Worm (Caenorhabditis elegans): ENCODE results near the gene C27F2.10.

C27F2.10 gene

ce11 chrIII:5024393-5024964, 37.8 kb upstream of the C27F2.10 start, which contains the start of gene pcf-11:
Gene pcf-11 (plus strand): TSS chrIII:5024914.
- TF ChIP-seq elt-1 (tag; optimal IDR thresholded peaks at IDR 0.05) (no peak), egl-27 (tag; optimal IDR thresholded peaks at IDR 0.05) (no peak), nhr-23 (tag; optimal IDR thresholded peaks at IDR 0.05) (peak; percentile 34), nfya-1 (tag; optimal IDR thresholded peaks at IDR 0.05; ENCODE audit: insufficient read depth) (peak; percentile 87), fos-1 (tag; optimal IDR thresholded peaks at IDR 0.05) (no peak), lin-39 (tag; optimal IDR thresholded peaks at IDR 0.05) (peak; percentile 86), nhr-12 (tag; optimal IDR thresholded peaks at IDR 0.05) (no peak), ztf-4 (tag; optimal IDR thresholded peaks at IDR 0.05) (no peak), nhr-25 (tag; optimal IDR thresholded peaks at IDR 0.05) (peak; percentile 28), pha-4 (tag; optimal IDR thresholded peaks at IDR 0.05) (peak; percentile 77), skn-1 (tag; optimal IDR thresholded peaks at IDR 0.05) (peak; percentile 3), nhr-237 (tag; optimal IDR thresholded peaks at IDR 0.05) (no peak), nhr-28 (tag; optimal IDR thresholded peaks at IDR 0.05) (no peak), mdl-1 (tag; optimal IDR thresholded peaks at IDR 0.05) (peak; percentile 20), R02D3.7 (tag; optimal IDR thresholded peaks at IDR 0.05) (no peak), nhr-67 (tag; optimal IDR thresholded peaks at IDR 0.05) (no peak), ceh-82 (tag; optimal IDR thresholded peaks at IDR 0.05) (no peak), nhr-11 (tag; optimal IDR thresholded peaks at IDR 0.05) (no peak), aly-2 (tag; optimal IDR thresholded peaks at IDR 0.05) (no peak), elt-2 (tag; optimal IDR thresholded peaks at IDR 0.05) (peak; percentile 41), elt-3 (tag; optimal IDR thresholded peaks at IDR 0.05) (no peak), fkh-10 (GFP tag; optimal IDR thresholded peaks at IDR 0.05) (no peak), ZK546.5 (tag; optimal IDR thresholded peaks at IDR 0.05) (no peak), fkh-2 (tag; optimal IDR thresholded peaks at IDR 0.05) (no peak), zag-1 (tag; optimal IDR thresholded peaks at IDR 0.05) (no peak), ama-1 (optimal IDR thresholded peaks at IDR 0.05) (peak; percentile 31), snpc-4 (tag; optimal IDR thresholded peaks at IDR 0.05) (no peak), sea-2 (GFP tag; optimal IDR thresholded peaks at IDR 0.05) (peak; percentile 3), ceh-16 (tag; optimal IDR thresholded peaks at IDR 0.05) (no peak), ceh-28 (tag; optimal IDR thresholded peaks at IDR 0.05) (peak; percentile 81), unc-39 (tag; optimal IDR thresholded peaks at IDR 0.05) (no peak), daf-12 (tag; optimal IDR thresholded peaks at IDR 0.05) (no peak), jun-1 (tag; optimal IDR thresholded peaks at IDR 0.05) (no peak), eor-1 (tag; optimal IDR thresholded peaks at IDR 0.05) (no peak), mml-1 (tag; optimal IDR thresholded peaks at IDR 0.05) (no peak), hmg-11 (tag; optimal IDR thresholded peaks at IDR 0.05) (peak; percentile 56), nhr-43 (tag; optimal IDR thresholded peaks at IDR 0.05; ENCODE audit: poor library complexity, severe bottlenecking) (peak; percentile 42), nhr-77 (tag; optimal IDR thresholded peaks at IDR 0.05) (no peak), tbx-2 (tag; optimal IDR thresholded peaks at IDR 0.05) (no peak), lsy-12 (tag; optimal IDR thresholded peaks at IDR 0.05) (no peak), lin-15B (tag; optimal IDR thresholded peaks at IDR 0.05) (peak; percentile 80), nhr-76 (tag; optimal IDR thresholded peaks at IDR 0.05) (no peak), pqm-1 (tag; optimal IDR thresholded peaks at IDR 0.05) (peak; percentile 6), ztf-11 (tag; optimal IDR thresholded peaks at IDR 0.05) (no peak), unc-62 (GFP tag; optimal IDR thresholded peaks at IDR 0.05) (no peak)

ce11 chrIII:5023642-5024041, 36.9 kb upstream of the C27F2.10 start:
- no peak for TF ChIP-seq nhr-11 (tag; optimal IDR thresholded peaks at IDR 0.05)
- TF ChIP-seq ama-1 (optimal IDR thresholded peaks at IDR 0.05) = peak; percentile 16
- TF ChIP-seq R02D3.7 (tag; optimal IDR thresholded peaks at IDR 0.05) = no peak

Measured in whole organism, L3 larva.